Worm (Caenorhabditis elegans) whole organism, young adult: ENCODE measurements around the gene vps-37.
A peak's percentile ranks its signal among the peaks of the same experiment; 100 is the strongest.

Experiments
- T26A5.8 ChIP-seq: sonication (generic microtip); optimal IDR thresholded peaks from 2 replicates; lab custom pipeline; 2016; ENCODE audit warnings: missing genetic modification characterization, missing compliant biosample characterization
- ama-1 ChIP-seq, 3 experiments: fragments of 150-350 bp in 1 of 3; sonication (generic microtip) in 2 of 3; optimal IDR thresholded peaks; 2 replicates each; lab custom pipeline; 2014 to 2018; ENCODE audit warnings: missing biosample characterization in 2 of 3, missing genetic modification characterization in 2 of 3, missing genetic modification reagents in 2 of 3
- athp-1 ChIP-seq: sonication (generic microtip); optimal IDR thresholded peaks from 2 replicates; lab custom pipeline; 2017; ENCODE audit warnings: mild to moderate bottlenecking, missing genetic modification characterization, missing compliant biosample characterization
- madf-6 ChIP-seq: fragments of 200-800 bp; sonication (Bioruptor generic); IDR thresholded peaks from 2 replicates; pipeline ENCODE4 v1.3.6; 2022; ENCODE audit warnings: missing genetic modification reagents, missing genetic modification characterization, missing compliant biosample characterization
- nhr-179 ChIP-seq: sonication (generic microtip); optimal IDR thresholded peaks from 2 replicates; lab custom pipeline; 2016; ENCODE audit warnings: mild to moderate bottlenecking, missing genetic modification characterization, missing compliant biosample characterization

DNA sequence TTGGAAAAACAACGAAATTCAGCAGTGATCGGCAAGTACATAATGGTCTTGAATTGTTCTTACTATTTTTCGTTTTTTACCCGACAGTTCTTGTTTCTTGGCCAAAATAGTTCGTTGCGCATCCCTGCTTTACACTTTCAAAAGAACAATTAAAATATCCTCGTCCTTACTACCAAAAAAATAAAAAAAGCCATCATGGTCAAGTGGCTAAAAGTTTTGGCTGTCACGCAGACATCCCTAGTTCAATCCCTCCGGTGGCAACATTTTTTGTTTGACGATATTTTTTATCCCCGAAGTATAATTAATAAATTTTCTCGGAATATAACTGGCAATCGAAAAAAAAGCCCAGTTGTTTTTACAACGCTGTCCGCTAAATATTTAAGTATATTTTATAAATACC is 613 bp upstream of the vps-37 start:
- TF ChIP-seq nhr-179 (tag; lab: Kevin White, UChicago): no peak
- peak; percentile 88 for TF ChIP-seq athp-1 (tag; lab: Kevin White, UChicago)
- peak; percentile 42 for TF ChIP-seq T26A5.8 (tag; lab: Kevin White, UChicago)
- TF ChIP-seq ama-1 (optimal IDR thresholded peaks at IDR 0.05; lab: Kevin White, UChicago): no peak
- peak in 1 of 2 experiments; percentile 86 for TF ChIP-seq ama-1 (GFP tag; optimal IDR thresholded peaks at IDR 0.05; lab: Kevin White, UChicago)
- TF ChIP-seq madf-6: peak; percentile 77
